Worm (Caenorhabditis elegans): ENCODE measurements around the gene C49F5.13.
"Not testable (repeated sequence)": the region's sequence is repeated elsewhere in the genome, so short reads cannot be mapped to it uniquely, and the experiment has no call there.

The C49F5.13 gene

DNA sequence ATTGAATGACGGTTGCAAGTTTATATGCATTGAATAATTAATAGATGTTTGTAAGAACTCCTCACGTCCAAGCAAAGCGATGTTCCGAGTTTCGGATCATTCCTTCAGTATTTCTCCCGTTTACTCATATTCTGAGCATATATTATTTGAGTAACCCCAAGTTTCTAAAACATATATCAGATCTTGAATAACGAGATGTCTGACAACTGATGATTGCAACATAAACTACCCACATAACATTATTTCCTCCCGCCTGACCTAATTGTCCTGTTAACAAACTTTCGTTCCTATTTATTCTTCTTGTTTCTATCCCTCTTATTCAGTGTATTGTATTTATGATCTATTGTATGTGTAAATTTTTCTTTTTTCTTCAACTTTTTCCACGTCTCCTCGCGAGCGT, at the start of gene C49F5.13:
TSS of gene C49F5.13 (plus strand) at position 301 of the 400 bp plus-strand sequence.
- TF ChIP-seq W03F9.2, dao-5, him-1 (tag; optimal IDR thresholded peaks at IDR 0.05): not testable (repeated sequence)

DNA sequence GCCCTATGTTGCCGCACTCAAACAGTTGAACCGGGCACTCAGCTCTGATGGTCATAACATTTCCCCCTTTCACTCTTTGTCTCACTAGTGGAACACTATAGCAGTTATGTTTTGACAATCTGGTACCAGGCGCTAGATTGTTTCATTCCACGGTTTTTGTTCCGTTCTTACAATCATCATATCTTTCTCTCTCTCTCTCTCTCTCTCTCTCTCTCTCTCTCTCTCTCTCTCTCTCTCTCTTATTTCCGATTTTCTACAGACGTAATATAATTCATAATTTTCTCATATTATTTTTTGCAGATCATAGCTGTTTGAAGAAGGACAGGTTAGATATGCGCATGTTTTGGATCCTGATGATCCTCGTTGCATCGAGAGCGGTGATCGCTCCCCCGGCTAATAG, 47.4 kb upstream of the C49F5.13 start, which contains the start of gene Y62H9A.12:
TSS of gene Y62H9A.12 (plus strand) at position 301 of the 400 bp plus-strand sequence.
- no peak for TF ChIP-seq dao-5 (tag; optimal IDR thresholded peaks at IDR 0.05)
- no peak for TF ChIP-seq him-1 (tag; optimal IDR thresholded peaks at IDR 0.05)
- no peak for TF ChIP-seq W03F9.2 (tag; optimal IDR thresholded peaks at IDR 0.05)

DNA sequence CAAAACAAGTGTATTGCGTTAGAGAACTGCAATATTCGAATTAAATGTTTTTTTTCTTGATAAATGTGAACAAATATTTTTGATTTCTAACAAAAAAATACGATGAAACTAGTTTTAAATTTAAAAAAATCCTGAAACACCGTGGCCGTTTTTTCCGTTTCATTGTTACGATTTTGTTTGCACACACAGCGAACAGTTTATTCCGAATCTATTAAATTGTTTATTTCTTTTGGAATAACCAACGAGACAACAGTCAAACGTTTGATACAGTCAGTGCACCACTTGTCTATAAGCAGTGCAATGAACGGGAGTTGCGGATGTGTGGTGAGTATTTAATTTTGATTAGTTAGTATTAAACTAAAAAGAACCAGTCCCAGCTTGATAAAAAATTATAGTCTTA, 44.5 kb upstream of the C49F5.13 start, which contains the start of gene Y62H9A.13:
TSS of gene Y62H9A.13 (plus strand) at position 301 of the 400 bp plus-strand sequence.
- no peak for TF ChIP-seq dao-5 (tag; optimal IDR thresholded peaks at IDR 0.05)
- no peak for TF ChIP-seq W03F9.2 (tag; optimal IDR thresholded peaks at IDR 0.05)

ce11 chrX:11917994-11918393, 43.2 kb upstream of the C49F5.13 start, which contains the start of gene Y62H9A.16:
Gene Y62H9A.16, plus strand, starts transcription at chrX:11918294.
- no peak for TF ChIP-seq W03F9.2 (tag; optimal IDR thresholded peaks at IDR 0.05)
- no peak for TF ChIP-seq dao-5 (tag; optimal IDR thresholded peaks at IDR 0.05)
- no peak for TF ChIP-seq him-1 (tag; optimal IDR thresholded peaks at IDR 0.05)

DNA sequence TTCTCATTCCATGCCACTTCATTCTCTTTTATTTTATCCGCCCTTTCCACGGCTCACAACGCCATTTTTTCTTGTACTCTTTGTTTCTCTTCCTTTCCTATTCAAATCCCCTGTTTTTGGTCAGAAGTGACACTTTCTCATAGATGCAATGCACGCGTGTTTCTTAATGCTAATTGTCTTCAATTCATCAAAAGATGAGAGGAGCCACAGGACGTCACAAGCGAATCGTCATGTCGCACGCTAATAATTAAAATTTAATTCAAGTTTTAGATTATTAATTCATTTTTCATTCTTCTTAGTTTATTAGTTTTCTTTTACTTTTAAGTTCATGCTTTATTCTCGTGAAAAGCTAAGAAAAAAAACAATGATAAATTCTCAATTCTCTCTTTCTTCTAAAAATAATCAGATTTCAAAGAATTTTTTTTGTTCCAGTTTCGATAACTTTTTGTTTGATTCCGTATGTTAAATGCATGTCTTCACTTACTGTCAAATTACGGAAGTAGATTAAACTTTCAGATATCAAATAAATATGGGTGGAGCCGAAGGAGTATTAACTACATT, 40.4 kb upstream of the C49F5.13 start, which contains the start of gene Y62H9A.14:
TSS of gene Y62H9A.14 (plus strand) at position 511 of the 561 bp plus-strand sequence.
- no peak for TF ChIP-seq W03F9.2 (tag; optimal IDR thresholded peaks at IDR 0.05)
- no peak for TF ChIP-seq dao-5 (tag; optimal IDR thresholded peaks at IDR 0.05)
- TF ChIP-seq him-1 (tag; optimal IDR thresholded peaks at IDR 0.05): no peak

DNA sequence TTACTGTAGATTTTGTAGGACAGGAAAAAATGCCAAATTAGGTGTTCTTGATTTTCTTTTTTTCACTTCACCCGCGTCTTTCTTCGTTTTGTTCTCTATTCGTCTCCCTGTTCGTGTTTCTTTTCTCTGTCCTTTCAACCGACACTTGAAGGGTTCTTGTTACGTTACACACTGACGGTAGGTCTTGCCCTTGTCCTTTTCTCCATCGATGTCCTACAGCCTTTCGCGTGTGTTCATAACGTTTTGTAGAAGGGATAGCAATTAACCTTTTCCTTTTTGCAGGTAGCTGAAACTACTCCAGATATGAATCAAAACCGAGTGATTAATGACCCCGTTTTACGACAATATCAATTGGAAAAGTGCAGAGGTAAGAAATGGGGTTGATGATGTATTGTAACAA, 37.0 kb upstream of the C49F5.13 start, which contains the start of gene F55G7.1:
TSS of gene F55G7.1 (plus strand) at position 276 of the 400 bp plus-strand sequence.
- TF ChIP-seq W03F9.2 (tag; optimal IDR thresholded peaks at IDR 0.05) (peak; percentile 32), him-1 (tag; optimal IDR thresholded peaks at IDR 0.05) (no peak), dao-5 (tag; optimal IDR thresholded peaks at IDR 0.05) (no peak)

ce11 chrX:11925243-11925642, 36.0 kb upstream of the C49F5.13 start:
- TF ChIP-seq W03F9.2 (tag; optimal IDR thresholded peaks at IDR 0.05) (no peak), him-1 (tag; optimal IDR thresholded peaks at IDR 0.05) (no peak), dao-5 (tag; optimal IDR thresholded peaks at IDR 0.05) (no peak)

- TF ChIP-seq W03F9.2 (tag; optimal IDR thresholded peaks at IDR 0.05) (no peak), him-1 (tag; optimal IDR thresholded peaks at IDR 0.05) (no peak), dao-5 (tag; optimal IDR thresholded peaks at IDR 0.05) (no peak)
Measured at ce11 chrX:11927585-11927984, 33.6 kb upstream of the C49F5.13 start, which contains the start of gene F55G7.4. Gene F55G7.4, plus strand, starts transcription at chrX:11927885.

DNA sequence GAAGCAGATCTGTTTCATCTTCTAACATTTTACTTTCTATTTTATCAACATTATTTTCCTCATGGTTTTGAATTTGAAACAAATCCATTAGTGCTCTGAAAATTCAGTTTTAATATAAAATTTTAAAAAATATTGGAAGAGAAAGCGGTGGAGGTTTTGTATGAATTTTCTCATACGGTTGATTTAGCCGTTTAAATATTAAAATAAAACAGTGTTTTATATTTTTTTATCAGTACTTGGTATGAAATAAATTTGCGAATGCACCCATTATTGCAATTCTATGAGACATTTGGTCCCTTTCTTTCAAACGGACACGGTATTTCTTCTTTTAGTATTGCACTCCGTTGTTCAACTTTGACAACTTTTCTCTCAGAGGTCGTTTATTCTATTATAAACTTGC, 29.6 kb upstream of the C49F5.13 start, which contains the start of gene dot-1.4:
TSS of gene dot-1.4 (minus strand) at position 101 of the 400 bp plus-strand sequence.
- TF ChIP-seq W03F9.2 (tag; optimal IDR thresholded peaks at IDR 0.05) (no peak), dao-5 (tag; optimal IDR thresholded peaks at IDR 0.05) (no peak), him-1 (tag; optimal IDR thresholded peaks at IDR 0.05) (no peak)

ce11 chrX:11933547-11933946, 27.7 kb upstream of the C49F5.13 start:
- TF ChIP-seq W03F9.2 (tag; optimal IDR thresholded peaks at IDR 0.05): no peak

ce11 chrX:11934933-11935332, 26.3 kb upstream of the C49F5.13 start:
- TF ChIP-seq him-1 (tag; optimal IDR thresholded peaks at IDR 0.05) (peak; percentile 37), dao-5 (tag; optimal IDR thresholded peaks at IDR 0.05) (no peak), W03F9.2 (tag; optimal IDR thresholded peaks at IDR 0.05) (peak; percentile 9)

- TF ChIP-seq dao-5 (tag; optimal IDR thresholded peaks at IDR 0.05): peak; percentile 93
- peak; percentile 99 for TF ChIP-seq him-1 (tag; optimal IDR thresholded peaks at IDR 0.05)
- TF ChIP-seq W03F9.2 (tag; optimal IDR thresholded peaks at IDR 0.05): peak; percentile 97
Measured at ce11 chrX:11937343-11937935, 23.8 kb upstream of the C49F5.13 start.

DNA sequence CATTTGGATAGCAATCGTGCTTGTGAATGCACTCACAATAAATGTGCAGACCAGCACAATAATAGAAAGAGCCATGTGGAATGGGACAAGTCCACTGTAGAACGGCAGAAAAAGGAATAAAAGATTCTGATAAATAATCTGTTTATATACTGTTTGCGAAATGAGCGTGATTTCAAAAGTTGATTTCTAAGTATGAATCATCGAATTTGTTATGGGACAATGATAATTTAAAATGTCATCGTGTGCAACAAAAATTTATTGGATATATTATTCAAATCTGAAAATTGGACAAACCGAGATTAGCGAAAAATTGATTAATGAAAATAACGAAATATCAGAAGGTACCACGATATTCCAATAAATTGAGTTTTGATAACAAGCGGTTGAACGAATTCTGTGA, 22.4 kb upstream of the C49F5.13 start, which contains the start of gene F55G7.5:
TSS of gene F55G7.5 (minus strand) at position 101 of the 400 bp plus-strand sequence.
- TF ChIP-seq W03F9.2 (tag; optimal IDR thresholded peaks at IDR 0.05) (no peak), him-1 (tag; optimal IDR thresholded peaks at IDR 0.05) (no peak), dao-5 (tag; optimal IDR thresholded peaks at IDR 0.05) (no peak)

- TF ChIP-seq W03F9.2 (tag; optimal IDR thresholded peaks at IDR 0.05) (no peak), him-1 (tag; optimal IDR thresholded peaks at IDR 0.05) (no peak), dao-5 (tag; optimal IDR thresholded peaks at IDR 0.05) (no peak)
Measured at ce11 chrX:11941951-11942350, 19.3 kb upstream of the C49F5.13 start, which contains the start of gene F55G7.3. Gene F55G7.3, minus strand, starts transcription at chrX:11942051.

Data from whole organism, L4/young adult.